Fruit fly (Drosophila melanogaster): ENCODE data around the gene CG11360.

The CG11360 gene

dm6 chr4:625898-626644 lies 44.9 kb upstream of the CG11360 start, which contains the start of gene mav (continued):
- TF ChIP-seq CG6765 (GFP tag; optimal IDR thresholded peaks at IDR 0.05) (no peak), CG30020 (tag; optimal IDR thresholded peaks at IDR 0.05) (peak; percentile 72), zf30C (GFP tag; optimal IDR thresholded peaks at IDR 0.05) (no peak), kay (GFP tag; optimal IDR thresholded peaks at IDR 0.05) (no peak), repo (GFP tag; optimal IDR thresholded peaks at IDR 0.05) (no peak), zen (tag; optimal IDR thresholded peaks at IDR 0.05) (peak; percentile 46), CG11247 (GFP tag; IDR thresholded peaks at IDR 0.05) (no peak), CG12219 (GFP tag; optimal IDR thresholded peaks at IDR 0.05) (no peak), MESR4 (GFP tag; optimal IDR thresholded peaks at IDR 0.05) (peak; percentile 63), CG3726 (GFP tag; IDR thresholded peaks at IDR 0.05) (no peak), wek (GFP tag; optimal IDR thresholded peaks at IDR 0.05) (peak; percentile 39), ara (GFP tag; IDR thresholded peaks at IDR 0.05) (no peak), toy (GFP tag; IDR thresholded peaks at IDR 0.05) (no peak), Ssrp (tag; optimal IDR thresholded peaks at IDR 0.05) (no peak), tll (GFP tag; optimal IDR thresholded peaks at IDR 0.05) (no peak), mld (GFP tag; IDR thresholded peaks at IDR 0.05; ENCODE audit: partially characterized antibody) (no peak), CG17359 (tag; optimal IDR thresholded peaks at IDR 0.05) (peak; percentile 0), CG9437 (GFP tag; optimal IDR thresholded peaks at IDR 0.05) (no peak), CG11696 (GFP tag; IDR thresholded peaks at IDR 0.05) (no peak), Fer1 (GFP tag; optimal IDR thresholded peaks at IDR 0.05) (no peak), Oli (tag; optimal IDR thresholded peaks at IDR 0.05) (no peak), CG10147 (GFP tag; optimal IDR thresholded peaks at IDR 0.05) (no peak), CG2199 (GFP tag; IDR thresholded peaks at IDR 0.05) (peak; percentile 93), slbo (GFP tag; IDR thresholded peaks at IDR 0.05) (no peak), Rfx (GFP tag; IDR thresholded peaks at IDR 0.05) (no peak), CG10979 (tag; optimal IDR thresholded peaks at IDR 0.05) (no peak), bsh (GFP tag; optimal IDR thresholded peaks at IDR 0.05) (no peak), CG33557 (GFP tag; optimal IDR thresholded peaks at IDR 0.05) (peak; percentile 41), pfk (GFP tag; optimal IDR thresholded peaks at IDR 0.05) (peak; percentile 9), tx (GFP tag; optimal IDR thresholded peaks at IDR 0.05) (no peak), corto (GFP tag; optimal IDR thresholded peaks at IDR 0.05) (peak; percentile 14), croc (GFP tag; conservative IDR thresholded peaks at IDR 0.05) (no peak), CG5953 (GFP tag; IDR thresholded peaks at IDR 0.05) (no peak), CG10321 (GFP tag; IDR thresholded peaks at IDR 0.05) (peak; percentile 49; the same call in 1 of the 2 replicates), CG31441 (GFP tag; IDR thresholded peaks at IDR 0.05) (no peak), CG14860 (GFP tag; IDR thresholded peaks at IDR 0.05; ENCODE audit: partially characterized antibody) (no peak), Med (GFP tag) (peak; percentile 52), Opbp (GFP tag; IDR thresholded peaks at IDR 0.05; ENCODE audit: partially characterized antibody) (no peak), Rx (GFP tag; IDR thresholded peaks at IDR 0.05) (no peak), Stat92E (GFP tag; optimal IDR thresholded peaks at IDR 0.05) (peak in 1 of 3 experiments; percentile 38), aop (GFP tag; IDR thresholded peaks at IDR 0.05) (no peak)
